Worm (Caenorhabditis elegans) whole organism, L1 larva: ENCODE measurements around the gene F19F10.1.

Experiments used
- C04F5.9 ChIP-seq: sonication (generic microtip); optimal IDR thresholded peaks from 2 replicates; lab custom pipeline; 2016; ENCODE audit warnings: missing genetic modification characterization, missing compliant biosample characterization
- C16A3.4 ChIP-seq: fragments of 150-350 bp; optimal IDR thresholded peaks from 2 replicates; lab custom pipeline; 2014; ENCODE audit warnings: missing biosample characterization, missing genetic modification characterization
- C34B4.2 ChIP-seq: sonication (generic microtip); optimal IDR thresholded peaks from 2 replicates; lab custom pipeline; 2017; ENCODE audit warnings: mild to moderate bottlenecking, missing genetic modification characterization, missing compliant biosample characterization
- Y116A8C.19 ChIP-seq: sonication (generic microtip); optimal IDR thresholded peaks from 2 replicates; lab custom pipeline; 2016; ENCODE audit warnings: missing compliant biosample characterization, missing genetic modification characterization, borderline replicate concordance
- blmp-1 ChIP-seq: fragments of 150-350 bp; optimal IDR thresholded peaks from 2 replicates; lab custom pipeline; 2014; ENCODE audit warnings: missing biosample characterization, missing genetic modification characterization
- ceh-88 ChIP-seq: fragments of 200-800 bp; sonication (Bioruptor generic); IDR thresholded peaks from 2 replicates; pipeline ENCODE4 v1.3.6; 2022; ENCODE audit warnings: missing genetic modification characterization, missing compliant biosample characterization
- ceh-90 ChIP-seq: sonication (generic microtip); optimal IDR thresholded peaks from 2 replicates; lab custom pipeline; 2016; ENCODE audit warnings: missing genetic modification characterization, missing compliant biosample characterization
- ces-1 ChIP-seq: fragments of 150-350 bp; optimal IDR thresholded peaks from 2 replicates; lab custom pipeline; 2014; ENCODE audit warnings: missing biosample characterization, missing genetic modification reagents, missing genetic modification characterization
- dsc-1 ChIP-seq: sonication (generic microtip); optimal IDR thresholded peaks from 2 replicates; lab custom pipeline; 2016; ENCODE audit warnings: mild to moderate bottlenecking, missing genetic modification characterization, missing compliant biosample characterization
- efl-3 ChIP-seq: fragments of 200-800 bp; sonication (Bioruptor generic); optimal IDR thresholded peaks from 2 replicates; lab custom pipeline; 2018; ENCODE audit warnings: mild to moderate bottlenecking, missing genetic modification characterization, missing compliant biosample characterization
- elt-2 ChIP-seq: sonication (generic microtip); optimal IDR thresholded peaks from 2 replicates; lab custom pipeline; 2016; ENCODE audit warnings: missing genetic modification characterization, mild to moderate bottlenecking, inconsistent platforms, missing compliant biosample characterization, missing genetic modification reagents
- elt-3 ChIP-seq, 6 experiments: fragments of 150-350 bp in 1 of 6; sonication (generic microtip); optimal IDR thresholded peaks; 2 replicates each; lab custom pipeline; 2017 to 2018; ENCODE audit warnings: missing biosample characterization in 6 of 6, missing genetic modification characterization in 6 of 6, inconsistent platforms in 1 of 6
- ets-5 ChIP-seq: fragments of 200-800 bp; sonication (Bioruptor generic); IDR thresholded peaks from 2 replicates; pipeline ENCODE4 v1.3.6; 2022; ENCODE audit warnings: missing genetic modification characterization, missing compliant biosample characterization
- fkh-10 ChIP-seq: sonication (generic microtip); optimal IDR thresholded peaks from 2 replicates; lab custom pipeline; 2017; ENCODE audit warnings: missing biosample characterization, missing genetic modification reagents, missing genetic modification characterization
- fos-1 ChIP-seq: fragments of 150-350 bp; optimal IDR thresholded peaks from 2 replicates; lab custom pipeline; 2014; ENCODE audit warnings: missing biosample characterization, missing genetic modification characterization
- jun-1 ChIP-seq: fragments of 150-350 bp; optimal IDR thresholded peaks from 2 replicates; lab custom pipeline; 2014; ENCODE audit warnings: missing biosample characterization, missing genetic modification reagents, missing genetic modification characterization
- lin-13 ChIP-seq: fragments of 150-350 bp; optimal IDR thresholded peaks from 2 replicates; lab custom pipeline; 2014; ENCODE audit warnings: missing biosample characterization, missing genetic modification reagents, missing genetic modification characterization
- lin-14 ChIP-seq: fragments of 200-800 bp; sonication (Bioruptor generic); optimal IDR thresholded peaks from 2 replicates; lab custom pipeline; 2018; ENCODE audit warnings: mild to moderate bottlenecking, missing genetic modification characterization, moderate library complexity, missing compliant biosample characterization
- lin-35 ChIP-seq, 2 experiments: fragments of 150-350 bp; optimal IDR thresholded peaks; 2 replicates each; lab custom pipeline; 2014; ENCODE audit warnings: missing biosample characterization in 2 of 2, missing genetic modification characterization in 2 of 2, missing genetic modification reagents in 2 of 2
- lin-39 ChIP-seq: fragments of 150-350 bp; optimal IDR thresholded peaks from 2 replicates; lab custom pipeline; 2014; ENCODE audit warnings: missing biosample characterization, missing genetic modification reagents, missing genetic modification characterization
- lir-3 ChIP-seq: sonication (generic microtip); optimal IDR thresholded peaks from 2 replicates; lab custom pipeline; 2016; ENCODE audit warnings: mild to moderate bottlenecking, missing genetic modification characterization, moderate library complexity, missing compliant biosample characterization; ENCODE audit not compliant: poor library complexity
- lsy-2 ChIP-seq, 2 experiments: fragments of 150-350 bp; optimal IDR thresholded peaks; 2 replicates each; lab custom pipeline; 2014; ENCODE audit warnings: missing biosample characterization in 2 of 2, missing genetic modification characterization in 2 of 2
- mab-9 ChIP-seq: fragments of 200-800 bp; sonication (Bioruptor generic); IDR thresholded peaks from 2 replicates; pipeline ENCODE4 v1.3.6; 2022; ENCODE audit warnings: missing genetic modification reagents, missing genetic modification characterization, missing compliant biosample characterization
- mdl-1 ChIP-seq, 2 experiments: fragments of 150-350 bp; optimal IDR thresholded peaks; 2 replicates each; lab custom pipeline; 2014 to 2017; ENCODE audit warnings: missing biosample characterization in 2 of 2, missing genetic modification characterization in 2 of 2, inconsistent platforms in 1 of 2
- mef-2 ChIP-seq: fragments of 150-350 bp; optimal IDR thresholded peaks from 2 replicates; lab custom pipeline; 2014; ENCODE audit warnings: missing biosample characterization, missing genetic modification characterization
- nhr-11 ChIP-seq: fragments of 150-350 bp; optimal IDR thresholded peaks from 2 replicates; lab custom pipeline; 2014; ENCODE audit warnings: missing biosample characterization, missing genetic modification characterization
- nhr-12 ChIP-seq: sonication (generic microtip); optimal IDR thresholded peaks from 2 replicates; lab custom pipeline; 2017; ENCODE audit warnings: missing biosample characterization, missing genetic modification characterization
- nhr-19 ChIP-seq: fragments of 200-800 bp; sonication (Bioruptor generic); conservative IDR thresholded peaks from 2 replicates; pipeline ENCODE4 v1.3.6; 2022; ENCODE audit warnings: missing genetic modification characterization, missing compliant biosample characterization
- nhr-20 ChIP-seq: sonication (generic microtip); optimal IDR thresholded peaks from 2 replicates; lab custom pipeline; 2016; ENCODE audit warnings: mild to moderate bottlenecking, missing genetic modification characterization, missing compliant biosample characterization
- nhr-237 ChIP-seq: fragments of 150-350 bp; optimal IDR thresholded peaks from 2 replicates; lab custom pipeline; 2014; ENCODE audit warnings: missing biosample characterization, missing genetic modification characterization
- nhr-28 ChIP-seq: fragments of 150-350 bp; optimal IDR thresholded peaks from 2 replicates; lab custom pipeline; 2014; ENCODE audit warnings: missing biosample characterization, missing genetic modification characterization
- nhr-47 ChIP-seq: sonication (generic microtip); optimal IDR thresholded peaks from 2 replicates; lab custom pipeline; 2016; ENCODE audit warnings: mild to moderate bottlenecking, missing genetic modification characterization, moderate library complexity, missing compliant biosample characterization
- nhr-71 ChIP-seq: sonication (generic microtip); optimal IDR thresholded peaks from 2 replicates; lab custom pipeline; 2016; ENCODE audit warnings: mild to moderate bottlenecking, missing genetic modification characterization, moderate library complexity, missing compliant biosample characterization
- nhr-76 ChIP-seq: sonication (generic microtip); optimal IDR thresholded peaks from 2 replicates; lab custom pipeline; 2017; ENCODE audit warnings: missing biosample characterization, missing genetic modification characterization
- nhr-77 ChIP-seq: fragments of 150-350 bp; optimal IDR thresholded peaks from 2 replicates; lab custom pipeline; 2014; ENCODE audit warnings: missing biosample characterization, missing genetic modification characterization
- nhr-84 ChIP-seq: sonication (generic microtip); optimal IDR thresholded peaks from 2 replicates; lab custom pipeline; 2017; ENCODE audit warnings: missing biosample characterization, missing genetic modification characterization
- nhr-85 ChIP-seq: sonication (generic microtip); peaks from one replicate; lab custom pipeline; 2016; ENCODE audit warnings: missing genetic modification characterization, inconsistent platforms, missing compliant biosample characterization
- nhr-90 ChIP-seq: sonication (generic microtip); optimal IDR thresholded peaks from 2 replicates; lab custom pipeline; 2016; ENCODE audit warnings: mild to moderate bottlenecking, missing genetic modification characterization, missing compliant biosample characterization; ENCODE audit not compliant: poor library complexity
- pag-3 ChIP-seq: sonication (generic microtip); optimal IDR thresholded peaks from 2 replicates; lab custom pipeline; 2017; ENCODE audit warnings: missing genetic modification characterization, mild to moderate bottlenecking, missing compliant biosample characterization, antibody characterized with exemption, borderline replicate concordance; ENCODE audit not compliant: insufficient read depth
- pax-3 ChIP-seq: fragments of 200-800 bp; sonication (Bioruptor generic); optimal IDR thresholded peaks from 2 replicates; lab custom pipeline; 2018; ENCODE audit warnings: mild to moderate bottlenecking, missing genetic modification characterization, moderate library complexity, missing compliant biosample characterization
- pqm-1 ChIP-seq: sonication (generic microtip); optimal IDR thresholded peaks from 3 replicates; lab custom pipeline; 2017; ENCODE audit warnings: missing biosample characterization, missing genetic modification characterization
- rnt-1 ChIP-seq: sonication (generic microtip); optimal IDR thresholded peaks from 2 replicates; lab custom pipeline; 2016; ENCODE audit warnings: mild to moderate bottlenecking, missing genetic modification characterization, moderate library complexity, missing compliant biosample characterization
- skn-1 ChIP-seq: fragments of 150-350 bp; optimal IDR thresholded peaks from 2 replicates; lab custom pipeline; 2014; ENCODE audit warnings: missing biosample characterization, missing genetic modification characterization
- snpc-4 ChIP-seq: fragments of 150-350 bp; optimal IDR thresholded peaks from 2 replicates; lab custom pipeline; 2014; ENCODE audit warnings: missing biosample characterization, missing genetic modification characterization
- snu-23 ChIP-seq: sonication (generic microtip); optimal IDR thresholded peaks from 2 replicates; lab custom pipeline; 2016; ENCODE audit warnings: missing genetic modification characterization, missing compliant biosample characterization
- sox-4 ChIP-seq: sonication (generic microtip); optimal IDR thresholded peaks from 2 replicates; lab custom pipeline; 2016; ENCODE audit warnings: missing genetic modification characterization, missing compliant biosample characterization
- sptf-1 ChIP-seq: fragments of 150-350 bp; optimal IDR thresholded peaks from 2 replicates; lab custom pipeline; 2014; ENCODE audit warnings: missing biosample characterization, missing genetic modification characterization
- swsn-7 ChIP-seq: sonication (generic microtip); optimal IDR thresholded peaks from 2 replicates; lab custom pipeline; 2016; ENCODE audit warnings: missing genetic modification characterization, missing compliant biosample characterization
- tlp-1 ChIP-seq: fragments of 150-350 bp; optimal IDR thresholded peaks from 2 replicates; lab custom pipeline; 2014; ENCODE audit warnings: missing biosample characterization, missing genetic modification characterization
- unc-98 ChIP-seq: fragments of 200-800 bp; sonication (Bioruptor generic); IDR thresholded peaks from 2 replicates; pipeline ENCODE4 v1.3.6; 2022; ENCODE audit warnings: missing genetic modification characterization, missing compliant biosample characterization
- vab-15 ChIP-seq: sonication (generic microtip); optimal IDR thresholded peaks from 2 replicates; lab custom pipeline; 2017; ENCODE audit warnings: missing genotype, mild to moderate bottlenecking, missing genetic modification characterization, missing compliant biosample characterization
- xbp-1 ChIP-seq: sonication (generic microtip); optimal IDR thresholded peaks from 2 replicates; lab custom pipeline; 2016; ENCODE audit warnings: missing genetic modification characterization, missing compliant biosample characterization
- zag-1 ChIP-seq: fragments of 150-350 bp; optimal IDR thresholded peaks from 2 replicates; lab custom pipeline; 2014; ENCODE audit warnings: missing biosample characterization, missing genetic modification characterization
- ztf-11 ChIP-seq, 2 experiments: sonication (generic microtip); optimal IDR thresholded peaks; 2 replicates each; lab custom pipeline; 2016 to 2017; ENCODE audit warnings: missing genetic modification characterization in 2 of 2, missing biosample characterization in 1 of 2, missing compliant biosample characterization in 1 of 2

F19F10.1 gene

DNA sequence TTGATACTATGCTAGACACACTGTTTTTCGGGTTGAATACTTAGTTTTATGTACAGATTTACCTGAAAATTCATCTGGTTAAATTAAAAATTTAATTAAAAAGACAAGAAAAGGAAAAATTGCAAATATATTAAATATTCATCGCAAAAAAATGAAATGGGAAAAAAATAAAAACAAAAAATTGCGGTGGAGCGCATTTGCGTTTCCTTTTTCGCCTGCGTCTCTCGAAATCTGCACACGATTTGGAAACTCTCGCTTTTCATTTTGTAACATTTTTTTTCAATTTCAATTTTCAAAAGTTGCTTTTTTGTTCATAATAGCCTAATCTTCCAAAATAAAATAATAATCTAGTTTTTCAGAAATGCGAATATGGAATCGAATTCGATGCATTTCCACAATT, 24.6 kb downstream of the F19F10.1 start, which contains the start of the genes F19F10.11 and C50E3.5 (continued):
- TF ChIP-seq xbp-1 (tag; lab: Kevin White, UChicago) (peak; percentile 67), Y116A8C.19 (tag; lab: Kevin White, UChicago) (no peak), mab-9 (GFP tag; lab: Robert Waterston, UW) (no peak), elt-3 (tag; optimal IDR thresholded peaks at IDR 0.05; lab: Kevin White, UChicago) (peak in 1 of 6 experiments; percentile 57), lin-39 (tag; lab: Kevin White, UChicago) (no peak), nhr-71 (tag; lab: Kevin White, UChicago) (peak; percentile 79), lin-13 (GFP tag; lab: Kevin White, UChicago) (peak; percentile 53), elt-2 (no peak), ceh-90 (tag; lab: Kevin White, UChicago) (no peak), mdl-1 (tag; optimal IDR thresholded peaks at IDR 0.05; lab: Kevin White, UChicago) (peak in 1 of 2 experiments; percentile 32), ztf-11 (tag; optimal IDR thresholded peaks at IDR 0.05; lab: Kevin White, UChicago) (no peak), ces-1 (no peak), rnt-1 (peak; percentile 57), C34B4.2 (tag; lab: Kevin White, UChicago) (no peak), pag-3 (tag; lab: Kevin White, UChicago) (peak; percentile 22), swsn-7 (tag; lab: Kevin White, UChicago) (peak; percentile 70), skn-1 (tag; lab: Kevin White, UChicago) (peak; percentile 48), lin-14 (peak; percentile 79), blmp-1 (tag; lab: Kevin White, UChicago) (peak; percentile 56), vab-15 (tag; lab: Kevin White, UChicago) (no peak), ceh-88 (no peak), lsy-2 (tag; optimal IDR thresholded peaks at IDR 0.05; lab: Kevin White, UChicago) (peak; percentile 71 to 74), nhr-84 (tag; lab: Kevin White, UChicago) (no peak), nhr-19 (GFP tag; lab: Robert Waterston, UW) (peak; percentile 66), lin-35 (GFP tag; optimal IDR thresholded peaks at IDR 0.05; lab: Kevin White, UChicago) (peak; percentile 27 to 64), dsc-1 (peak; percentile 62), nhr-11 (no peak), lir-3 (tag; lab: Kevin White, UChicago) (no peak), fkh-10 (GFP tag; lab: Kevin White, UChicago) (no peak), unc-98 (GFP tag; lab: Robert Waterston, UW) (no peak), C04F5.9 (tag; lab: Kevin White, UChicago) (no peak), nhr-76 (tag; lab: Kevin White, UChicago) (no peak), jun-1 (tag; lab: Kevin White, UChicago) (no peak), nhr-28 (tag; lab: Kevin White, UChicago) (no peak), mef-2 (tag; lab: Kevin White, UChicago) (no peak), ets-5 (no peak), snu-23 (GFP tag; lab: Kevin White, UChicago) (peak; percentile 78), nhr-12 (tag; lab: Kevin White, UChicago) (no peak), nhr-20 (tag; lab: Kevin White, UChicago) (peak; percentile 69), efl-3 (GFP tag; lab: Kevin White, UChicago) (no peak), tlp-1 (tag; lab: Kevin White, UChicago) (no peak), pqm-1 (tag; lab: Kevin White, UChicago) (no peak), fos-1 (tag; lab: Kevin White, UChicago) (peak; percentile 46), snpc-4 (peak; percentile 68), nhr-47 (tag; lab: Kevin White, UChicago) (peak; percentile 73), C16A3.4 (peak; percentile 67), nhr-85 (tag; lab: Kevin White, UChicago) (peak; percentile 74), sox-4 (tag; lab: Kevin White, UChicago) (no peak), pax-3 (tag; lab: Kevin White, UChicago) (no peak), nhr-237 (tag; lab: Kevin White, UChicago) (no peak), zag-1 (tag; lab: Kevin White, UChicago) (no peak), nhr-90 (tag; lab: Kevin White, UChicago) (peak; percentile 66), nhr-77 (no peak), sptf-1 (tag; lab: Kevin White, UChicago) (no peak)
